Worm (Caenorhabditis elegans) whole organism, early embryonic: ENCODE results near the gene C26H9A.3.

Experiments
- F13C5.2 ChIP-seq: sonication (generic microtip); optimal IDR thresholded peaks from 2 replicates; lab custom pipeline; 2017; ENCODE audit warnings: mild to moderate bottlenecking, missing genetic modification characterization, inconsistent platforms, missing compliant biosample characterization
- aly-1 ChIP-seq: sonication (generic microtip); optimal IDR thresholded peaks from 2 replicates; lab custom pipeline; 2016; ENCODE audit warnings: missing genetic modification characterization, missing compliant biosample characterization
- ama-1 ChIP-seq: fragments of 150-350 bp; optimal IDR thresholded peaks from 2 replicates; lab custom pipeline; 2014
- hmbx-1 ChIP-seq: sonication (generic microtip); optimal IDR thresholded peaks from 2 replicates; lab custom pipeline; 2016; ENCODE audit warnings: mild to moderate bottlenecking, missing genetic modification characterization, missing compliant biosample characterization
- tbx-37 ChIP-seq: fragments of 200-800 bp; sonication (Bioruptor generic); conservative IDR thresholded peaks from 2 replicates; pipeline ENCODE4 v1.3.6; 2022; ENCODE audit warnings: missing genetic modification reagents, missing genetic modification characterization, missing compliant biosample characterization

DNA sequence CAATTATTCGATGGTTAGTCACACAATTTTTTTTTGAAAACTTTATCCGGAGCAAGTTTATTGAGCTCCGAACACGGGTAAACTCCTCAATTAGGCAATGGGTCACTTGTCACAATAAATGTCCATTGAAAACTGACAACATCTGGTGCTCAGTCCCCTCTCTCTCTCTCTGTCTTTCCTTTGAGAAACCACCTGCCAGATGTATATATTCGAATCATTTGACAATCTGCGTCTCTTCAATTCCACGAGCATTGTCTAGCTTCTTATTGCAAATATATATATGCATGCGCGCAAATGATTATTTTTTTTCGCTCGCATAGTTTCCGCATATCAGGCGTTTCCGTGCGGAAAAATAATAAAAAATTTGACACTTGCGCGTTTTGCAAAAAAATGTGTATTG is 46.6 kb upstream of the C26H9A.3 start:
- TF ChIP-seq ama-1 (lab: Kevin White, UChicago) (no peak), aly-1 (tag; lab: Kevin White, UChicago) (no peak), tbx-37 (GFP tag; lab: Robert Waterston, UW) (no peak), hmbx-1 (tag; lab: Kevin White, UChicago) (no peak), F13C5.2 (no peak)
